Worm (Caenorhabditis elegans) whole organism, L4/young adult: ENCODE results near the gene H05C05.1.

ENCODE experiments used
- W03F9.2 ChIP-seq: fragments of 150-350 bp; optimal IDR thresholded peaks from 2 replicates; lab custom pipeline; 2014; ENCODE audit warnings: missing biosample characterization, missing genetic modification characterization
- dao-5 ChIP-seq: sonication (generic microtip); optimal IDR thresholded peaks from 2 replicates; lab custom pipeline; 2016; ENCODE audit warnings: missing genotype, missing genetic modification characterization, moderate library complexity, missing compliant biosample characterization

DNA sequence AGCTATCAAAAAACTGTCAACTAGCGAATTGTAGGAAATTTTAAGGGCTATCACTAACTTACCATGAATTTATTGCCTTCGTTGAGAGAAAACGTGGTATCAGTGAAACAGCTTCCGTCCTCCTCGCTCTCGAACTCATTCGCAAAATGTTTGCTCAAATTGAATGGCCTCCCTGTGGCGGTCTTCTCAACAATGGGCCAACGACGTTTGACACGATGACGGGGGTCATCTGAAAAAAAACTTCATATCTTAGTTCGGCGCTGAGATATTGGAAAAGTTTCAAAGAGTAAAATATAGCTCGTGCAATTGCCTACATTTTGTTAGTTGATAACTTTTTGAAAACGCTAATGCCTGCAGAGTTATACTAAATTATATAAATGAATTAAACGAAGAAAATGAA, 5.3 kb upstream of the H05C05.1 start:
- TF ChIP-seq W03F9.2 (tag; lab: Kevin White, UChicago) (no peak), dao-5 (no peak)
